Worm (Caenorhabditis elegans): ENCODE results near the gene F22E5.17.

ce11 chrII:2690080-2690479 is 12.2 kb downstream of the F22E5.17 start, which contains the start of gene nspf-3:
- no peak for TF ChIP-seq ref-1 (GFP tag; conservative IDR thresholded peaks at IDR 0.05)
- TF ChIP-seq med-1 (GFP tag; optimal IDR thresholded peaks at IDR 0.05; ENCODE audit: insufficient read depth), result no peak
- TF ChIP-seq ztf-29 (GFP tag; IDR thresholded peaks at IDR 0.05), result no peak
- TF ChIP-seq ztf-23 (GFP tag; IDR thresholded peaks at IDR 0.05), result no peak
- TF ChIP-seq flt-1 (GFP tag; IDR thresholded peaks at IDR 0.05), result no peak
